Fruit fly (Drosophila melanogaster): Measurements from ENCODE around the gene CG1750.
A peak's percentile ranks its signal among the peaks of the same experiment; 100 is the strongest.

dm6 chr3R:31301527-31301926 lies 46.8 kb upstream of the CG1750 start:
- no peak for TF ChIP-seq CG10348 (GFP tag; IDR thresholded peaks at IDR 0.05)
- TF ChIP-seq gl (tag; optimal IDR thresholded peaks at IDR 0.05) = no peak
- TF ChIP-seq EcR (GFP tag; optimal IDR thresholded peaks at IDR 0.05) = peak; percentile 52
- no peak for TF ChIP-seq Ets98B (GFP tag; IDR thresholded peaks at IDR 0.05)
- no peak for TF ChIP-seq CG15710 (tag; optimal IDR thresholded peaks at IDR 0.05)
- TF ChIP-seq CG4496 (GFP tag; IDR thresholded peaks at IDR 0.05) = no peak

Measured in whole organism, pupa.